Fruit fly (Drosophila melanogaster): Measurements from ENCODE around the gene HP1D3csd.

HP1D3csd gene

DNA sequence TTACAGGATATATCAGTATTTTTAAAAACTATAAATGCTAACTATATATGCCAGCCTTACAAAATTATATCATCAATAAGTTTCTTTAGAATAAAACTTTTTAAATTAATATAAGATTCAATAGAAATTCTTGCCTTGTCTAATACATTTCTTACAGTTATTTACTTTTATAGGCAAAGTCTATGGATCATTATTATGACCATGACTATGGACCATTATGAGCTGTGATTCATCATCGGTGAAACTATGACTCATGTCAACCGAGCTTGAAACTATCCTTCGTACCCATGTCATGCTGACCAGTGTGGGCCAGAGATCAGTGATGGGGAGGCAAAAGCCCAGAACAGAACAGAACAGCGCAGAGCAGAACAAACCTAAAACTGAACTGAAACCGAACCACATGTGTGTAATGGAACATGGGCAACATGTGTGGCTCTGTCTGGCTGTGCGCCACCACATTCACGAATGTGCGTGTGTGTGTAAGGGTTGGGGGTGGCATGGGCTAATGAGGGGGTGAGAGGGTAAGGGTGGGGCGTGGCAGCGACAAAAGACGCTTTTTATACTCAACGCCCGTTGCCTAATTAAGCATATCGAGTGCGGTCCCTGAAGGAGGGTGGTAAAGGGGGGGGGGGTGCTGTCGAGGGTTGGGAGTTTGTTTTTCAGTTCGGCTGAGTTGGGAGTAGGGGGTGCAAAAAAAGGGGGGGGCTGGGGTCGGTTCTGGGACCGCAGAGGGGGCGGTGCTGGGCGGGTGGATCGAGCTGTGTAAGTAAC is 31.3 kb upstream of the HP1D3csd start (continued):
- no peak for TF ChIP-seq Fer1 (GFP tag; optimal IDR thresholded peaks at IDR 0.05)
- TF ChIP-seq dan (GFP tag; IDR thresholded peaks at IDR 0.05) = no peak
- TF ChIP-seq CG7963 (GFP tag; IDR thresholded peaks at IDR 0.05; ENCODE audit: partially characterized antibody) = no peak
- no peak for TF ChIP-seq CHES-1-like (GFP tag; optimal IDR thresholded peaks at IDR 0.05)
- no peak for TF ChIP-seq mirr (GFP tag; optimal IDR thresholded peaks at IDR 0.05)

DNA sequence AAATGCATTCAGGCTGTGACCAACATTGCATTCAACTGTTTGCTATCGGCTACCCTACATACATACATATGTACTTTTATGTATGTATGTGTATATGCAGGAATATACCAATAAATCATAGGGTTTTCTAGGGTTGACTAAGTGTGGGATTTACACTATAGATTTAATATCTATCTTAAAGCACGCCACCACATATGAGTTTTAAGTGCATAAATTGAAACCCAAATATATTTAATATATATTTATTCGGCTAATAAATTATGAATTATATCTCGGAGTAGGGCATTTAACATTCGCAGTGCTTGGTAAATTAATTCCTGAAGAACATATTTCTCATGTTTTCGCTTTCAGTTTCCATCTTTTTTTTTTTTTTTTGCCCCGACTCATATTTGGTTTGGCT is 30.1 kb upstream of the HP1D3csd start:
- no peak for TF ChIP-seq fd64A (GFP tag; optimal IDR thresholded peaks at IDR 0.05)
- TF ChIP-seq CG11696 (GFP tag; IDR thresholded peaks at IDR 0.05) = no peak
- TF ChIP-seq CG12391 (tag; optimal IDR thresholded peaks at IDR 0.05) = peak; percentile 35
- no peak for TF ChIP-seq E2f1 (GFP tag; IDR thresholded peaks at IDR 0.05)
- TF ChIP-seq CG7839 (tag; optimal IDR thresholded peaks at IDR 0.05) = peak; percentile 50
- TF ChIP-seq NK7.1 (GFP tag; optimal IDR thresholded peaks at IDR 0.05) = no peak
- no peak for TF ChIP-seq Ptx1 (GFP tag; IDR thresholded peaks at IDR 0.05)
- no peak for TF ChIP-seq CG34376 (GFP tag; optimal IDR thresholded peaks at IDR 0.05)
- TF ChIP-seq grau (tag; optimal IDR thresholded peaks at IDR 0.05) = peak; percentile 33
- TF ChIP-seq chif (GFP tag; optimal IDR thresholded peaks at IDR 0.05) = no peak
- TF ChIP-seq CG4282 (GFP tag; optimal IDR thresholded peaks at IDR 0.05) = no peak
- no peak for TF ChIP-seq CG18476 (GFP tag; optimal IDR thresholded peaks at IDR 0.05)
- no peak for TF ChIP-seq Dref (GFP tag; IDR thresholded peaks at IDR 0.05)
- no peak for TF ChIP-seq CG10431 (GFP tag; optimal IDR thresholded peaks at IDR 0.05)
- no peak for TF ChIP-seq sr (GFP tag; IDR thresholded peaks at IDR 0.05)
- peak; percentile 35 for TF ChIP-seq CG10274 (GFP tag; optimal IDR thresholded peaks at IDR 0.05)
- no peak for TF ChIP-seq CrebB (tag; optimal IDR thresholded peaks at IDR 0.05)
- TF ChIP-seq MBD-R2 (GFP tag; IDR thresholded peaks at IDR 0.05) = no peak
- no peak for TF ChIP-seq CG12744 (GFP tag; optimal IDR thresholded peaks at IDR 0.05)
- no peak for TF ChIP-seq NFAT (GFP tag; IDR thresholded peaks at IDR 0.05)
- TF ChIP-seq hth (optimal IDR thresholded peaks at IDR 0.05) = no peak
- TF ChIP-seq psq (GFP tag; optimal IDR thresholded peaks at IDR 0.05) = no peak
- TF ChIP-seq ind (GFP tag; optimal IDR thresholded peaks at IDR 0.05) = no peak
- TF ChIP-seq Pdp1 (GFP tag; optimal IDR thresholded peaks at IDR 0.05) = no peak
- no peak for TF ChIP-seq onecut (GFP tag; IDR thresholded peaks at IDR 0.05)
- TF ChIP-seq sens (GFP tag) = peak; percentile 69
- no peak for TF ChIP-seq ase (GFP tag; IDR thresholded peaks at IDR 0.05)
- no peak for TF ChIP-seq wek (GFP tag; optimal IDR thresholded peaks at IDR 0.05)
- TF ChIP-seq her (GFP tag; optimal IDR thresholded peaks at IDR 0.05) = no peak
- no peak for TF ChIP-seq CTCF (GFP tag; optimal IDR thresholded peaks at IDR 0.05)
- no peak for TF ChIP-seq dimm (GFP tag; IDR thresholded peaks at IDR 0.05)
- no peak for TF ChIP-seq CG14050 (GFP tag; IDR thresholded peaks at IDR 0.05)
- no peak for TF ChIP-seq CG12942 (GFP tag; optimal IDR thresholded peaks at IDR 0.05)
- peak; percentile 49 for TF ChIP-seq dmrt99B (tag; optimal IDR thresholded peaks at IDR 0.05)
- TF ChIP-seq CG3995 (GFP tag; optimal IDR thresholded peaks at IDR 0.05) = no peak
- TF ChIP-seq h (optimal IDR thresholded peaks at IDR 0.05) = no peak
- TF ChIP-seq CG8281 (tag; optimal IDR thresholded peaks at IDR 0.05) = no peak
- no peak for TF ChIP-seq CG4328 (GFP tag; optimal IDR thresholded peaks at IDR 0.05)
- TF ChIP-seq Stat92E (GFP tag; optimal IDR thresholded peaks at IDR 0.05) = no peak
- TF ChIP-seq caup (GFP tag; optimal IDR thresholded peaks at IDR 0.05; ENCODE audit: severe bottlenecking) = no peak
- TF ChIP-seq CG10366 (GFP tag; IDR thresholded peaks at IDR 0.05) = no peak
- no peak for TF ChIP-seq HmgD (GFP tag; optimal IDR thresholded peaks at IDR 0.05)
- no peak for TF ChIP-seq Meics (GFP tag; optimal IDR thresholded peaks at IDR 0.05)
- no peak for TF ChIP-seq CG30403 (GFP tag; optimal IDR thresholded peaks at IDR 0.05)
- TF ChIP-seq Doc2 (GFP tag; IDR thresholded peaks at IDR 0.05) = no peak
- no peak for TF ChIP-seq Hand (GFP tag; optimal IDR thresholded peaks at IDR 0.05)
